Fruit fly (Drosophila melanogaster) whole organism, embryonic: ENCODE measurements around the gene CG6231.

Source experiments
- Ada2b ChIP-seq: fragments of 200-800 bp; sonication (Bioruptor generic); IDR thresholded peaks from 2 replicates; pipeline ENCODE4 v1.3.6; 2022; ENCODE audit warnings: missing biosample characterization, missing genetic modification characterization
- CG10209 ChIP-seq: fragments of 200-800 bp; sonication (Bioruptor generic); optimal IDR thresholded peaks from 3 replicates; lab custom pipeline; 2017; ENCODE audit warnings: missing biosample characterization, mild to moderate bottlenecking, missing genetic modification characterization, missing genetic modification reagents
- CG1233 ChIP-seq: fragments of 200-800 bp; sonication (Bioruptor generic); optimal IDR thresholded peaks from 4 replicates; lab custom pipeline; 2018; ENCODE audit warnings: missing biosample characterization, mild to moderate bottlenecking, missing genetic modification characterization
- CG12942 ChIP-seq: fragments of 200-800 bp; sonication (Bioruptor generic); optimal IDR thresholded peaks from 3 replicates; lab custom pipeline; 2016; ENCODE audit warnings: missing biosample characterization, missing genetic modification characterization
- CG13287 ChIP-seq: fragments of 200-800 bp; sonication (Bioruptor generic); IDR thresholded peaks from 2 replicates; pipeline ENCODE4 v1.3.6; 2022; ENCODE audit warnings: missing biosample characterization, missing genetic modification characterization; ENCODE audit not compliant: partially characterized antibody
- CG15479 ChIP-seq: fragments of 200-800 bp; sonication (Bioruptor generic); optimal IDR thresholded peaks from 3 replicates; lab custom pipeline; 2019; ENCODE audit warnings: missing biosample characterization, mild to moderate bottlenecking, missing genetic modification characterization, moderate library complexity
- CG15514 ChIP-seq: fragments of 200-800 bp; sonication (Bioruptor generic); optimal IDR thresholded peaks from 3 replicates; lab custom pipeline; 2017; ENCODE audit warnings: missing biosample characterization, missing genetic modification characterization, mild to moderate bottlenecking, moderate library complexity, missing genetic modification reagents
- CG16779 ChIP-seq: fragments of 200-800 bp; sonication (Bioruptor generic); IDR thresholded peaks from 2 replicates; pipeline ENCODE4 v1.3.6; 2022; ENCODE audit warnings: missing biosample characterization, missing genetic modification characterization
- CG17802 ChIP-seq: fragments of 200-800 bp; sonication (Bioruptor generic); optimal IDR thresholded peaks from 2 replicates; lab custom pipeline; 2018; ENCODE audit warnings: missing biosample characterization, mild to moderate bottlenecking, missing genetic modification characterization, moderate library complexity
- CG17912 ChIP-seq: fragments of 200-800 bp; sonication (Bioruptor generic); optimal IDR thresholded peaks from 2 replicates; lab custom pipeline; 2018; ENCODE audit warnings: missing biosample characterization, mild to moderate bottlenecking, missing genetic modification characterization
- CG18764 ChIP-seq: fragments of 200-800 bp; sonication (Bioruptor generic); optimal IDR thresholded peaks from 3 replicates; lab custom pipeline; 2016; ENCODE audit warnings: missing biosample characterization, missing genetic modification characterization
- CG2889 ChIP-seq: fragments of 200-800 bp; sonication (Bioruptor generic); IDR thresholded peaks from 3 replicates; pipeline ENCODE4 v1.3.6; 2022; ENCODE audit warnings: missing biosample characterization, missing genetic modification characterization
- CG30431 ChIP-seq: fragments of 200-800 bp; sonication (Bioruptor generic); optimal IDR thresholded peaks from 2 replicates; lab custom pipeline; 2017; ENCODE audit warnings: missing biosample characterization, missing genetic modification characterization
- CG32532 ChIP-seq: fragments of 200-800 bp; sonication (Bioruptor generic); IDR thresholded peaks from 2 replicates; pipeline ENCODE4 v1.3.6; 2022; ENCODE audit warnings: missing biosample characterization, missing genetic modification characterization
- CG34422 ChIP-seq: fragments of 200-800 bp; sonication (Bioruptor generic); IDR thresholded peaks from 3 replicates; pipeline ENCODE4 v1.3.6; 2022; ENCODE audit warnings: missing biosample characterization, missing genetic modification characterization
- CG4360 ChIP-seq: fragments of 200-800 bp; sonication (Bioruptor generic); IDR thresholded peaks from 2 replicates; pipeline ENCODE4 v1.3.6; 2022; ENCODE audit warnings: missing biosample characterization, missing genetic modification characterization
- CG7786 ChIP-seq: fragments of 200-800 bp; sonication (Bioruptor generic); optimal IDR thresholded peaks from 2 replicates; lab custom pipeline; 2016; ENCODE audit warnings: missing biosample characterization, missing genetic modification characterization
- CG8359 ChIP-seq: fragments of 200-800 bp; sonication (Bioruptor generic); optimal IDR thresholded peaks from 2 replicates; lab custom pipeline; 2017; ENCODE audit warnings: missing biosample characterization, mild to moderate bottlenecking, missing genetic modification characterization, borderline replicate concordance
- CG8944 ChIP-seq: fragments of 200-800 bp; sonication (Bioruptor generic); optimal IDR thresholded peaks from 3 replicates; lab custom pipeline; 2016; ENCODE audit warnings: missing biosample characterization, missing genetic modification characterization
- CG9932 ChIP-seq: fragments of 200-800 bp; sonication (Bioruptor generic); IDR thresholded peaks from 2 replicates; pipeline ENCODE4 v1.3.6; 2022; ENCODE audit warnings: missing biosample characterization, missing genetic modification characterization
- Chrac-16 ChIP-seq: fragments of 200-800 bp; sonication (Bioruptor generic); optimal IDR thresholded peaks from 3 replicates; lab custom pipeline; 2016; ENCODE audit warnings: missing biosample characterization, missing genetic modification characterization
- D19B ChIP-seq: fragments of 200-800 bp; sonication (Bioruptor generic); optimal IDR thresholded peaks from 2 replicates; lab custom pipeline; 2017; ENCODE audit warnings: missing biosample characterization, mild to moderate bottlenecking, missing genetic modification characterization
- Dref ChIP-seq: fragments of 200-800 bp; sonication (Bioruptor generic); IDR thresholded peaks from 2 replicates; pipeline ENCODE4 v1.3.6; 2022; ENCODE audit warnings: missing biosample characterization, missing genetic modification characterization
- Drgx ChIP-seq: fragments of 200-800 bp; sonication (Bioruptor generic); IDR thresholded peaks from 2 replicates; pipeline ENCODE4 v1.3.6; 2022; ENCODE audit warnings: missing biosample characterization, missing genetic modification characterization
- E2f1 ChIP-seq: fragments of 200-800 bp; sonication (Bioruptor generic); IDR thresholded peaks from 2 replicates; pipeline ENCODE4 v1.3.6; 2022; ENCODE audit warnings: missing biosample characterization, missing genetic modification characterization
- Gsc ChIP-seq: fragments of 200-800 bp; sonication (Bioruptor generic); IDR thresholded peaks from 2 replicates; pipeline ENCODE4 v1.3.6; 2022; ENCODE audit warnings: missing biosample characterization, missing genetic modification characterization
- HLHmδ ChIP-seq: fragments of 200-800 bp; sonication (Bioruptor generic); optimal IDR thresholded peaks from 2 replicates; lab custom pipeline; 2018; ENCODE audit warnings: missing biosample characterization, mild to moderate bottlenecking, missing genetic modification characterization, moderate library complexity
- Hr51 ChIP-seq, 2 experiments: fragments of 200-800 bp; sonication (Bioruptor generic); optimal IDR thresholded peaks; 2 replicates in 1 of 2; 3 replicates in 1 of 2; lab custom pipeline; 2016 to 2018; ENCODE audit warnings: missing biosample characterization in 2 of 2, missing genetic modification characterization in 2 of 2, mild to moderate bottlenecking in 1 of 2, moderate library complexity in 1 of 2
- MBD-R2 ChIP-seq: fragments of 200-800 bp; sonication (Bioruptor generic); IDR thresholded peaks from 2 replicates; pipeline ENCODE4 v1.3.6; 2022; ENCODE audit warnings: missing biosample characterization, missing genetic modification characterization
- Myb ChIP-seq: fragments of 200-800 bp; sonication (Bioruptor generic); optimal IDR thresholded peaks from 2 replicates; lab custom pipeline; 2016; ENCODE audit warnings: missing biosample characterization, missing genetic modification characterization
- NC2α ChIP-seq: fragments of 200-800 bp; sonication (Bioruptor generic); optimal IDR thresholded peaks from 2 replicates; lab custom pipeline; 2016; ENCODE audit warnings: missing biosample characterization, missing genetic modification characterization
- Nf-YA ChIP-seq: fragments of 200-800 bp; sonication (Bioruptor generic); IDR thresholded peaks from 2 replicates; pipeline ENCODE4 v1.3.6; 2022; ENCODE audit warnings: missing biosample characterization, missing genetic modification characterization
- Pdp1 ChIP-seq, 2 experiments: fragments of 200-800 bp; sonication (Bioruptor generic); optimal IDR thresholded peaks; 3 replicates each; lab custom pipeline; 2016; ENCODE audit warnings: missing biosample characterization in 2 of 2, missing genetic modification characterization in 2 of 2, mild to moderate bottlenecking in 1 of 2, moderate library complexity in 1 of 2
- Poxn ChIP-seq: fragments of 200-800 bp; sonication (Bioruptor generic); IDR thresholded peaks from 2 replicates; pipeline ENCODE4 v1.3.6; 2022; ENCODE audit warnings: missing biosample characterization, missing genetic modification characterization
- ap ChIP-seq: fragments of 200-800 bp; sonication (Bioruptor generic); IDR thresholded peaks from 2 replicates; pipeline ENCODE4 v1.3.6; 2022; ENCODE audit warnings: missing biosample characterization, missing genetic modification characterization
- br ChIP-seq: fragments of >200 bp; optimal IDR thresholded peaks from 2 replicates; lab custom pipeline; 2017
- caup ChIP-seq: fragments of 200-800 bp; sonication (Bioruptor generic); optimal IDR thresholded peaks from 3 replicates; lab custom pipeline; 2017; ENCODE audit warnings: missing biosample characterization, mild to moderate bottlenecking, missing genetic modification characterization, moderate library complexity; ENCODE audit not compliant: severe bottlenecking
- ci ChIP-seq: fragments of 200-800 bp; sonication (Bioruptor generic); IDR thresholded peaks from 3 replicates; pipeline ENCODE4 v1.3.6; 2022; ENCODE audit warnings: missing biosample characterization, missing genetic modification characterization
- crp ChIP-seq, 2 experiments: fragments of 200-800 bp; sonication (Bioruptor generic); optimal IDR thresholded peaks; 2 replicates in 1 of 2; 3 replicates in 1 of 2; lab custom pipeline; 2017; ENCODE audit warnings: missing biosample characterization in 2 of 2, missing genetic modification characterization in 2 of 2, mild to moderate bottlenecking in 1 of 2, moderate library complexity in 1 of 2
- esg ChIP-seq: fragments of 200-800 bp; sonication (Bioruptor generic); conservative IDR thresholded peaks from 2 replicates; pipeline ENCODE4 v1.3.6; 2022; ENCODE audit warnings: missing biosample characterization, missing genetic modification characterization
- exex ChIP-seq: fragments of 200-800 bp; sonication (Bioruptor generic); optimal IDR thresholded peaks from 4 replicates; lab custom pipeline; 2018; ENCODE audit warnings: missing biosample characterization, mild to moderate bottlenecking, missing genetic modification characterization, moderate library complexity
- gsb ChIP-seq: fragments of 200-800 bp; sonication (Bioruptor generic); IDR thresholded peaks from 2 replicates; pipeline ENCODE4 v1.3.6; 2022; ENCODE audit warnings: missing biosample characterization, missing genetic modification characterization
- jigr1 ChIP-seq: fragments of 200-800 bp; sonication (Bioruptor generic); IDR thresholded peaks from 3 replicates; pipeline ENCODE4 v1.3.6; 2022; ENCODE audit warnings: missing biosample characterization, missing genetic modification characterization
- klu ChIP-seq: fragments of 200-800 bp; sonication (Bioruptor generic); IDR thresholded peaks from 2 replicates; pipeline ENCODE4 v1.3.6; 2022; ENCODE audit warnings: missing biosample characterization, missing genetic modification characterization
- phol ChIP-seq: fragments of 200-800 bp; sonication (Bioruptor generic); optimal IDR thresholded peaks from 3 replicates; lab custom pipeline; 2018; ENCODE audit warnings: missing biosample characterization, mild to moderate bottlenecking, missing genetic modification characterization, moderate library complexity
- shn ChIP-seq: fragments of 200-800 bp; sonication (Bioruptor generic); optimal IDR thresholded peaks from 3 replicates; lab custom pipeline; 2016; ENCODE audit warnings: missing biosample characterization, missing genetic modification characterization
- unpg ChIP-seq: fragments of 200-800 bp; sonication (Bioruptor generic); optimal IDR thresholded peaks from 3 replicates; lab custom pipeline; 2018; ENCODE audit warnings: missing biosample characterization, mild to moderate bottlenecking, missing genetic modification characterization, moderate library complexity
- usp ChIP-seq: fragments of >200 bp; optimal IDR thresholded peaks from 2 replicates; lab custom pipeline; 2017; ENCODE audit warnings: missing biosample characterization, missing genetic modification characterization
- vvl ChIP-seq: fragments of 200-800 bp; sonication (Bioruptor generic); IDR thresholded peaks from 2 replicates; pipeline ENCODE4 v1.3.6; 2022; ENCODE audit warnings: missing biosample characterization, missing genetic modification characterization
- zf30C ChIP-seq: fragments of 200-800 bp; sonication (Bioruptor generic); optimal IDR thresholded peaks from 3 replicates; lab custom pipeline; 2018; ENCODE audit warnings: missing biosample characterization, mild to moderate bottlenecking, missing genetic modification characterization

Gene CG6231

DNA sequence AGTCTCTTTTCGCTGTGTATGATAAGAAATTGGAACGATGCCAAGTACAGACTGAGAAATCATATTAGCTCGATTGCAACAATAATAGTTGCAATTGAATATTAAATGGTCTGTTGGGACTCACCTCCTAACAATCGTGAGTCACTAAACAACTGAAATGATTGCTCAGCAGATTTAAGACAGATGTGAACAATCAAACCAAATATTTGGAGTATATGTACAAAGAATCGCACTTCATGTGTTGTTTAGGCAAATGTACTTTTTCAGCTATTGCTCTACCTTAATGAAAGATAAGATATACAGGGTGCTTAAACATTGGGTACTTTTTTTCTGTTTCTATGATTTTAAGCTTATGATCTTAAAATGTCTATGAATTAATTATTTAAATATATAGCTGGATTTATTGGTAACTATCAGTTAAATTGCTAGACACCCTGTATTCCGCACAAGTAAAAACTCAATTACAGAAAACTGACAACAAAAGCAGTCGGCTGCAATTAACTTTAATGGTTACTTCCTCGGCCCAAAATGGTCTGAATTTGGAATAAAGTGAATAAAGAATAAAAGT is 9.1 kb upstream of the CG6231 start (continued):
- peak; percentile 83; the same call in 1 of the 2 replicates for TF ChIP-seq CG16779
- TF ChIP-seq CG17802 (tag; lab: Kevin White, UChicago) = peak; percentile 19
- TF ChIP-seq HLHmδ (GFP tag; lab: Kevin White, UChicago) = no peak
- peak; percentile 58; the same call in 1 of the 2 replicates for TF ChIP-seq MBD-R2 (GFP tag; lab: Robert Waterston, UW)
- TF ChIP-seq CG7786 (GFP tag; lab: Kevin White, UChicago) = peak; percentile 11
- TF ChIP-seq Poxn (GFP tag; lab: Robert Waterston, UW) = peak; percentile 59; the same call in 1 of the 2 replicates
- peak; percentile 50 for TF ChIP-seq Chrac-16
- TF ChIP-seq CG30431 (GFP tag; lab: Kevin White, UChicago) = no peak
- TF ChIP-seq Myb (GFP tag; lab: Kevin White, UChicago) = peak; percentile 34
- TF ChIP-seq CG17912 (GFP tag; lab: Kevin White, UChicago) = no peak
- TF ChIP-seq ap (GFP tag; lab: Robert Waterston, UW) = peak; percentile 73
- no peak for TF ChIP-seq shn (GFP tag; lab: Kevin White, UChicago)
- no peak for TF ChIP-seq br (lab: Kevin White, UChicago)
- TF ChIP-seq esg = peak; percentile 80
- peak; percentile 91 for TF ChIP-seq Drgx (GFP tag; lab: Robert Waterston, UW)
- TF ChIP-seq Hr51 (GFP tag; optimal IDR thresholded peaks at IDR 0.05; lab: Kevin White, UChicago) = peak; percentile 35 to 94
- TF ChIP-seq usp = no peak
- peak; percentile 73 for TF ChIP-seq Nf-YA
- peak; percentile 82 for TF ChIP-seq CG15514 (GFP tag; lab: Kevin White, UChicago)
- peak; percentile 87 for TF ChIP-seq E2f1
- no peak for TF ChIP-seq zf30C (GFP tag; lab: Kevin White, UChicago)
- TF ChIP-seq Dref (GFP tag; lab: Robert Waterston, UW) = no peak
- TF ChIP-seq D19B (GFP tag; lab: Kevin White, UChicago) = peak; percentile 62
- no peak for TF ChIP-seq CG13287 (GFP tag; lab: Robert Waterston, UW)
- peak; percentile 95 for TF ChIP-seq unpg (GFP tag; lab: Kevin White, UChicago)
- peak; percentile 22 for TF ChIP-seq NC2α (GFP tag; lab: Kevin White, UChicago)
- TF ChIP-seq exex (tag; lab: Kevin White, UChicago) = peak; percentile 66
- TF ChIP-seq CG8359 (GFP tag; lab: Kevin White, UChicago) = peak; percentile 50
- TF ChIP-seq ci (GFP tag; lab: Robert Waterston, UW) = peak; percentile 93
- TF ChIP-seq CG32532 = peak; percentile 92
- peak; percentile 88 for TF ChIP-seq CG1233 (GFP tag; lab: Kevin White, UChicago)
- TF ChIP-seq CG34422 (GFP tag; lab: Robert Waterston, UW) = peak; percentile 91
- peak; percentile 53 for TF ChIP-seq CG12942 (GFP tag; lab: Kevin White, UChicago)
- TF ChIP-seq vvl (GFP tag; lab: Robert Waterston, UW) = peak; percentile 95
- TF ChIP-seq CG10209 (GFP tag; lab: Kevin White, UChicago) = peak; percentile 79
- TF ChIP-seq Pdp1 (GFP tag; optimal IDR thresholded peaks at IDR 0.05; lab: Kevin White, UChicago) = peak; percentile 51 to 76
- peak; percentile 60 for TF ChIP-seq CG4360 (GFP tag; lab: Robert Waterston, UW)
- TF ChIP-seq gsb = peak; percentile 82
- TF ChIP-seq caup (GFP tag; lab: Kevin White, UChicago) = peak; percentile 86
- no peak for TF ChIP-seq CG15479 (GFP tag; lab: Kevin White, UChicago)
- TF ChIP-seq phol (tag; lab: Kevin White, UChicago) = peak; percentile 87
- TF ChIP-seq CG9932 (GFP tag; lab: Robert Waterston, UW) = peak; percentile 76
- TF ChIP-seq CG18764 (GFP tag; lab: Kevin White, UChicago) = peak; percentile 56
- no peak for TF ChIP-seq crp (GFP tag; optimal IDR thresholded peaks at IDR 0.05; lab: Kevin White, UChicago)
- TF ChIP-seq jigr1 (GFP tag; lab: Robert Waterston, UW) = 0 out of 3 replicates have a peak, but pooled peaks have one; percentile 42
- peak; percentile 74; the same call in 2 of the 3 replicates for TF ChIP-seq CG2889 (GFP tag; lab: Robert Waterston, UW)
- peak; percentile 36 for TF ChIP-seq CG8944 (GFP tag; lab: Kevin White, UChicago)
- no peak for TF ChIP-seq Gsc
- TF ChIP-seq klu (GFP tag; lab: Robert Waterston, UW) = peak; percentile 42; the same call in 1 of the 2 replicates
- TF ChIP-seq Ada2b (GFP tag; lab: Robert Waterston, UW) = peak; percentile 87
